Worm (Caenorhabditis elegans): ENCODE measurements around the gene ipla-2.

The ipla-2 gene

ce11 chrX:9877117-9877516 is 39.3 kb upstream of the ipla-2 start, which contains the start of gene R07B1.9:
Gene R07B1.9 (plus strand): TSS chrX:9877417.
- TF ChIP-seq fos-1 (tag; optimal IDR thresholded peaks at IDR 0.05): no peak
- no peak for TF ChIP-seq isw-1 (GFP tag; IDR thresholded peaks at IDR 0.05)
- no peak for TF ChIP-seq nhr-28 (tag; optimal IDR thresholded peaks at IDR 0.05)
- TF ChIP-seq nhr-11 (tag; optimal IDR thresholded peaks at IDR 0.05): no peak
- no peak for TF ChIP-seq efl-1 (optimal IDR thresholded peaks at IDR 0.05)
- peak in 1 of 2 experiments; percentile 11 for TF ChIP-seq efl-1 (GFP tag; optimal IDR thresholded peaks at IDR 0.05 in 1 of 2)

ce11 chrX:9872554-9872953 is 34.7 kb upstream of the ipla-2 start, which contains the start of gene R07B1.8:
Gene R07B1.8 (minus strand): TSS chrX:9872654.
- TF ChIP-seq C16A3.4 (tag; optimal IDR thresholded peaks at IDR 0.05) (no peak), lin-39 (tag; optimal IDR thresholded peaks at IDR 0.05) (no peak), elt-3 (tag; optimal IDR thresholded peaks at IDR 0.05) (no peak), ztf-4 (tag; optimal IDR thresholded peaks at IDR 0.05) (no peak), ceh-8 (GFP tag; optimal IDR thresholded peaks at IDR 0.05) (no peak), isw-1 (GFP tag; IDR thresholded peaks at IDR 0.05) (no peak), sptf-1 (tag; optimal IDR thresholded peaks at IDR 0.05) (no peak), unc-130 (tag; optimal IDR thresholded peaks at IDR 0.05) (no peak), unc-30 (tag; optimal IDR thresholded peaks at IDR 0.05) (no peak), ceh-90 (tag; optimal IDR thresholded peaks at IDR 0.05) (no peak), hlh-17 (GFP tag; optimal IDR thresholded peaks at IDR 0.05; ENCODE audit: borderline replicate concordance) (no peak), tbx-2 (tag; optimal IDR thresholded peaks at IDR 0.05) (no peak), mab-9 (GFP tag; IDR thresholded peaks at IDR 0.05) (no peak), mep-1 (tag; optimal IDR thresholded peaks at IDR 0.05) (no peak), jun-1 (tag; optimal IDR thresholded peaks at IDR 0.05) (no peak), nhr-84 (tag; optimal IDR thresholded peaks at IDR 0.05) (no peak), nhr-85 (tag) (no peak), Y116A8C.19 (tag; optimal IDR thresholded peaks at IDR 0.05; ENCODE audit: borderline replicate concordance) (no peak), nhr-47 (tag; optimal IDR thresholded peaks at IDR 0.05) (no peak)

ce11 chrX:9869522-9869921 is 31.7 kb upstream of the ipla-2 start, which contains the start of gene R07B1.13:
Gene R07B1.13 (plus strand): TSS chrX:9869822.
- TF ChIP-seq fkh-4 (tag; optimal IDR thresholded peaks at IDR 0.05; ENCODE audit: borderline replicate concordance) (no peak), blmp-1 (tag; optimal IDR thresholded peaks at IDR 0.05) (no peak), xbp-1 (tag; optimal IDR thresholded peaks at IDR 0.05) (no peak), nhr-84 (tag; optimal IDR thresholded peaks at IDR 0.05) (no peak), nhr-71 (tag; optimal IDR thresholded peaks at IDR 0.05) (no peak), egl-27 (tag; optimal IDR thresholded peaks at IDR 0.05) (no peak), lin-15B (tag; optimal IDR thresholded peaks at IDR 0.05) (no peak), sox-4 (tag; optimal IDR thresholded peaks at IDR 0.05) (no peak), ceh-88 (GFP tag; IDR thresholded peaks at IDR 0.05) (no peak), lin-14 (GFP tag; optimal IDR thresholded peaks at IDR 0.05) (no peak)

DNA sequence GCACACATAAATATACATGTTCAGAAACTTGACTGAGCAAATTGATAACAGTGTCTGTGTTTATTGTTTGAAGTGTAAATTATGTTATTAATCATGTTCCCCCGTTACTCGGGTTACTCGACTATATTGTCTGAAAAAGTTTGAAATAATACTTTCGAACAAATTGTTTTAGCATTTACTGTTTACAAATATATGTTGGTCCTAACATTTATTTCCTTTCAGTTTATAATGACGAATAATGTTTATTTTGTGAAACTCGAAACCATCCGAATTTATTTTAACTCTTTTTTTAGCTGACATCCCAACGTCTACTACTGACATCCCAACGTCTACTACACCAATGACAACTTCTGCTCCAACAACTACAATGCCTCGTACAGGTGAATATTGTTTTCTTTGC is 31.0 kb upstream of the ipla-2 start, which contains the start of gene R07B1.7:
R07B1.7 (plus strand) TSS at position 301 of the 400 bp plus-strand sequence.
- TF ChIP-seq C34B4.2 (tag; optimal IDR thresholded peaks at IDR 0.05): no peak
- no peak for TF ChIP-seq rnt-1 (tag; optimal IDR thresholded peaks at IDR 0.05)
- no peak for TF ChIP-seq ets-5 (GFP tag; IDR thresholded peaks at IDR 0.05)
- no peak for TF ChIP-seq unc-130 (tag; optimal IDR thresholded peaks at IDR 0.05)
- TF ChIP-seq pax-3 (tag; optimal IDR thresholded peaks at IDR 0.05): no peak
- TF ChIP-seq zag-1 (tag; optimal IDR thresholded peaks at IDR 0.05): no peak
